Fruit fly (Drosophila melanogaster) whole organism: ENCODE measurements around the gene CG5854.

Source experiments
- CG8478 ChIP-seq: fragments of >200 bp; optimal IDR thresholded peaks from 2 replicates; lab custom pipeline; 2018; ENCODE audit warnings: inconsistent platforms
- Dll ChIP-seq: fragments of >200 bp; optimal IDR thresholded peaks from 2 replicates; lab custom pipeline; 2017

dm6 chr3R:23938564-23939122, 4.9 kb downstream of the CG5854 start:
- no peak for TF ChIP-seq Dll
- TF ChIP-seq CG8478 (lab: Kevin White, UChicago) = no peak
